Fruit fly (Drosophila melanogaster) whole organism, embryonic: ENCODE results near the gene CG10353.
A peak's percentile ranks its signal among the peaks of the same experiment; 100 is the strongest.

ENCODE experiments used
- CG10462 ChIP-seq: fragments of 200-800 bp; sonication (Bioruptor generic); optimal IDR thresholded peaks from 2 replicates; lab custom pipeline; 2016; ENCODE audit warnings: missing biosample characterization, missing genetic modification characterization
- CG10565 ChIP-seq: fragments of 200-800 bp; sonication (Bioruptor generic); optimal IDR thresholded peaks from 3 replicates; lab custom pipeline; 2016; ENCODE audit warnings: missing biosample characterization, mild to moderate bottlenecking, missing genetic modification characterization
- CG10959 ChIP-seq: fragments of 200-800 bp; sonication (Bioruptor generic); IDR thresholded peaks from 2 replicates; pipeline ENCODE4 v1.3.6; 2022; ENCODE audit warnings: missing biosample characterization, missing genetic modification characterization
- CG10979 ChIP-seq: fragments of 200-800 bp; sonication (Bioruptor generic); optimal IDR thresholded peaks from 2 replicates; lab custom pipeline; 2018; ENCODE audit warnings: missing biosample characterization, mild to moderate bottlenecking, missing genetic modification characterization, moderate library complexity
- CG11247 ChIP-seq: fragments of 200-800 bp; sonication (Bioruptor generic); IDR thresholded peaks from 2 replicates; pipeline ENCODE4 v1.3.6; 2022; ENCODE audit warnings: missing biosample characterization, missing genetic modification characterization
- CG11504 ChIP-seq: fragments of 200-800 bp; sonication (Bioruptor generic); optimal IDR thresholded peaks from 3 replicates; lab custom pipeline; 2019; ENCODE audit warnings: missing biosample characterization, mild to moderate bottlenecking, missing genetic modification characterization, moderate library complexity
- CG11695 ChIP-seq: fragments of 200-800 bp; sonication (Bioruptor generic); IDR thresholded peaks from 3 replicates; pipeline ENCODE4 v1.3.6; 2022; ENCODE audit warnings: missing biosample characterization, missing genetic modification characterization
- CG11696 ChIP-seq: fragments of 200-800 bp; sonication (Bioruptor generic); IDR thresholded peaks from 2 replicates; pipeline ENCODE4 v1.3.6; 2022; ENCODE audit warnings: missing biosample characterization, missing genetic modification characterization
- CG14710 ChIP-seq: fragments of 200-800 bp; sonication (Bioruptor generic); optimal IDR thresholded peaks from 3 replicates; lab custom pipeline; 2019; ENCODE audit warnings: missing biosample characterization, mild to moderate bottlenecking, missing genetic modification characterization, moderate library complexity
- CG15073 ChIP-seq: fragments of 200-800 bp; sonication (Bioruptor generic); optimal IDR thresholded peaks from 2 replicates; lab custom pipeline; 2016; ENCODE audit warnings: missing biosample characterization, missing genetic modification characterization
- CG15696 ChIP-seq: fragments of 200-800 bp; sonication (Bioruptor generic); optimal IDR thresholded peaks from 2 replicates; lab custom pipeline; 2019; ENCODE audit warnings: missing biosample characterization, mild to moderate bottlenecking, missing genetic modification characterization, moderate library complexity
- CG17186 ChIP-seq: fragments of 200-800 bp; sonication (Bioruptor generic); optimal IDR thresholded peaks from 3 replicates; lab custom pipeline; 2017; ENCODE audit warnings: missing biosample characterization, missing genetic modification reagents, missing genetic modification characterization
- CG18599 ChIP-seq: fragments of 200-800 bp; sonication (Bioruptor generic); optimal IDR thresholded peaks from 3 replicates; lab custom pipeline; 2017; ENCODE audit warnings: missing biosample characterization, missing genetic modification characterization, mild to moderate bottlenecking, moderate library complexity, missing genetic modification reagents
- CG2889 ChIP-seq: fragments of 200-800 bp; sonication (Bioruptor generic); IDR thresholded peaks from 3 replicates; pipeline ENCODE4 v1.3.6; 2022; ENCODE audit warnings: missing biosample characterization, missing genetic modification characterization
- CG34376 ChIP-seq: fragments of 200-800 bp; sonication (Bioruptor generic); optimal IDR thresholded peaks from 2 replicates; lab custom pipeline; 2018; ENCODE audit warnings: missing biosample characterization, mild to moderate bottlenecking, missing genetic modification characterization
- CG3847 ChIP-seq: fragments of 200-800 bp; sonication (Bioruptor generic); IDR thresholded peaks from 2 replicates; pipeline ENCODE4 v1.3.6; 2022; ENCODE audit warnings: missing biosample characterization, missing genetic modification characterization
- CG4404 ChIP-seq: fragments of 200-800 bp; sonication (Bioruptor generic); IDR thresholded peaks from 2 replicates; pipeline ENCODE4 v1.3.6; 2022; ENCODE audit warnings: missing biosample characterization, missing genetic modification characterization
- CG4424 ChIP-seq: fragments of 200-800 bp; sonication (Bioruptor generic); optimal IDR thresholded peaks from 3 replicates; lab custom pipeline; 2016; ENCODE audit warnings: missing biosample characterization, missing genetic modification characterization
- CG4730 ChIP-seq: fragments of 200-800 bp; sonication (Bioruptor generic); IDR thresholded peaks from 2 replicates; pipeline ENCODE4 v1.3.6; 2022; ENCODE audit warnings: missing biosample characterization, missing genetic modification characterization
- CG6254 ChIP-seq: fragments of 200-800 bp; sonication (Bioruptor generic); optimal IDR thresholded peaks from 3 replicates; lab custom pipeline; 2017; ENCODE audit warnings: mild to moderate bottlenecking, missing biosample characterization, missing genetic modification reagents, missing genetic modification characterization
- CG7556 ChIP-seq: fragments of 200-800 bp; sonication (Bioruptor generic); optimal IDR thresholded peaks from 2 replicates; lab custom pipeline; 2017; ENCODE audit warnings: missing biosample characterization, mild to moderate bottlenecking, missing genetic modification characterization
- CG7928 ChIP-seq: fragments of 200-800 bp; sonication (Bioruptor generic); optimal IDR thresholded peaks from 2 replicates; lab custom pipeline; 2017; ENCODE audit warnings: missing biosample characterization, mild to moderate bottlenecking, missing genetic modification characterization
- Camta ChIP-seq: fragments of 200-800 bp; sonication (Bioruptor generic); optimal IDR thresholded peaks from 2 replicates; lab custom pipeline; 2016; ENCODE audit warnings: missing biosample characterization, missing genetic modification characterization
- CrebB ChIP-seq: fragments of 200-800 bp; sonication (Bioruptor generic); optimal IDR thresholded peaks from 3 replicates; lab custom pipeline; 2018; ENCODE audit warnings: missing biosample characterization, mild to moderate bottlenecking, missing genetic modification characterization
- D19B ChIP-seq: fragments of 200-800 bp; sonication (Bioruptor generic); optimal IDR thresholded peaks from 2 replicates; lab custom pipeline; 2017; ENCODE audit warnings: missing biosample characterization, mild to moderate bottlenecking, missing genetic modification characterization
- Dad ChIP-seq: fragments of 200-800 bp; sonication (Bioruptor generic); optimal IDR thresholded peaks from 3 replicates; lab custom pipeline; 2016; ENCODE audit warnings: missing biosample characterization, missing genetic modification characterization
- Ets65A ChIP-seq: fragments of 200-800 bp; sonication (Bioruptor generic); peaks from one replicate; lab custom pipeline; 2016; ENCODE audit warnings: missing biosample characterization, missing genetic modification characterization
- Gug ChIP-seq: fragments of 200-800 bp; sonication (Bioruptor generic); IDR thresholded peaks from 4 replicates; pipeline ENCODE4 v1.3.6; 2022; ENCODE audit warnings: missing biosample characterization, missing genetic modification characterization
- HmgZ ChIP-seq: fragments of 200-800 bp; sonication (Bioruptor generic); optimal IDR thresholded peaks from 2 replicates; lab custom pipeline; 2018; ENCODE audit warnings: missing biosample characterization, mild to moderate bottlenecking, missing genetic modification characterization
- NFAT ChIP-seq: fragments of 200-800 bp; sonication (Bioruptor generic); IDR thresholded peaks from 2 replicates; pipeline ENCODE4 v1.3.6; 2022; ENCODE audit warnings: missing biosample characterization, missing genetic modification characterization
- NK7.1 ChIP-seq: fragments of 200-800 bp; sonication (Bioruptor generic); optimal IDR thresholded peaks from 3 replicates; lab custom pipeline; 2016; ENCODE audit warnings: missing biosample characterization, missing genetic modification characterization
- Rx ChIP-seq: fragments of 200-800 bp; sonication (Bioruptor generic); IDR thresholded peaks from 2 replicates; pipeline ENCODE4 v1.3.6; 2022; ENCODE audit warnings: missing biosample characterization, missing genetic modification characterization
- Sox102F ChIP-seq: fragments of 200-800 bp; sonication (Bioruptor generic); optimal IDR thresholded peaks from 2 replicates; lab custom pipeline; 2018; ENCODE audit warnings: missing biosample characterization, mild to moderate bottlenecking, missing genetic modification characterization, moderate library complexity
- Ssrp ChIP-seq: fragments of 200-800 bp; sonication (Bioruptor generic); optimal IDR thresholded peaks from 2 replicates; lab custom pipeline; 2018; ENCODE audit warnings: missing biosample characterization, mild to moderate bottlenecking, missing genetic modification characterization, moderate library complexity
- Taf1 ChIP-seq: fragments of 200-800 bp; sonication (Bioruptor generic); IDR thresholded peaks from 2 replicates; pipeline ENCODE4 v1.3.6; 2022; ENCODE audit warnings: missing biosample characterization, missing genetic modification characterization
- az2 ChIP-seq: fragments of 200-800 bp; sonication (Bioruptor generic); optimal IDR thresholded peaks from 3 replicates; lab custom pipeline; 2016; ENCODE audit warnings: missing biosample characterization, missing genetic modification characterization
- cad ChIP-seq: fragments of >200 bp; optimal IDR thresholded peaks from 2 replicates; lab custom pipeline; 2017; ENCODE audit warnings: missing biosample characterization, missing genetic modification characterization
- chinmo ChIP-seq: fragments of 200-800 bp; sonication (Bioruptor generic); IDR thresholded peaks from 4 replicates; pipeline ENCODE4 v1.3.6; 2022; ENCODE audit warnings: missing biosample characterization, missing genetic modification characterization; ENCODE audit not compliant: partially characterized antibody
- croc ChIP-seq: fragments of 200-800 bp; sonication (Bioruptor generic); conservative IDR thresholded peaks from 3 replicates; pipeline ENCODE4 v1.3.6; 2022; ENCODE audit warnings: missing biosample characterization, missing genetic modification characterization
- dan ChIP-seq: fragments of 200-800 bp; sonication (Bioruptor generic); IDR thresholded peaks from 2 replicates; pipeline ENCODE4 v1.3.6; 2022; ENCODE audit warnings: missing biosample characterization, missing genetic modification characterization
- dati ChIP-seq: fragments of 200-800 bp; sonication (Bioruptor generic); IDR thresholded peaks from 2 replicates; pipeline ENCODE4 v1.3.6; 2022; ENCODE audit warnings: missing biosample characterization, missing genetic modification characterization
- dysf ChIP-seq: fragments of 200-800 bp; sonication (Bioruptor generic); IDR thresholded peaks from 3 replicates; pipeline ENCODE4 v1.3.6; 2022; ENCODE audit warnings: missing biosample characterization, missing genetic modification characterization
- h ChIP-seq: fragments of >200 bp; optimal IDR thresholded peaks from 2 replicates; lab custom pipeline; 2017
- ham ChIP-seq: fragments of 200-800 bp; sonication (Bioruptor generic); IDR thresholded peaks from 2 replicates; pipeline ENCODE4 v1.3.6; 2022; ENCODE audit warnings: missing biosample characterization, missing genetic modification characterization
- hth ChIP-seq: fragments of >200 bp; optimal IDR thresholded peaks from 2 replicates; lab custom pipeline; 2017; ENCODE audit warnings: inconsistent platforms
- insv ChIP-seq, 2 experiments: fragments of 200-800 bp; sonication (Bioruptor generic); optimal IDR thresholded peaks; 3 replicates each; lab custom pipeline; 2016 to 2018; ENCODE audit warnings: missing biosample characterization in 2 of 2, missing genetic modification characterization in 2 of 2
- p53 ChIP-seq: fragments of 200-800 bp; sonication (Bioruptor generic); optimal IDR thresholded peaks from 2 replicates; lab custom pipeline; 2016; ENCODE audit warnings: missing biosample characterization, missing genetic modification characterization
- psq ChIP-seq: fragments of 200-800 bp; sonication (Bioruptor generic); optimal IDR thresholded peaks from 2 replicates; lab custom pipeline; 2017; ENCODE audit warnings: missing biosample characterization, missing genetic modification characterization
- sna ChIP-seq: fragments of 200-800 bp; sonication (Bioruptor generic); IDR thresholded peaks from 2 replicates; pipeline ENCODE4 v1.3.6; 2022; ENCODE audit warnings: missing biosample characterization, missing genetic modification characterization; ENCODE audit not compliant: partially characterized antibody
- sob ChIP-seq: fragments of 200-800 bp; sonication (Bioruptor generic); IDR thresholded peaks from 2 replicates; pipeline ENCODE4 v1.3.6; 2022; ENCODE audit warnings: missing biosample characterization, missing genetic modification characterization
- stwl ChIP-seq: fragments of 200-800 bp; sonication (Bioruptor generic); optimal IDR thresholded peaks from 3 replicates; lab custom pipeline; 2018; ENCODE audit warnings: missing biosample characterization, mild to moderate bottlenecking, missing genetic modification characterization, moderate library complexity
- tna ChIP-seq: fragments of 200-800 bp; sonication (Bioruptor generic); IDR thresholded peaks from 2 replicates; pipeline ENCODE4 v1.3.6; 2022; ENCODE audit warnings: missing biosample characterization, missing genetic modification characterization; ENCODE audit not compliant: partially characterized antibody

Gene CG10353

dm6 chrX:11841702-11842378 lies 45.1 kb downstream of the CG10353 start (continued):
- TF ChIP-seq CG2889 (GFP tag; lab: Robert Waterston, UW) (no peak), cad (GFP tag; lab: Kevin White, UChicago) (no peak), CG11504 (tag; lab: Kevin White, UChicago) (peak; percentile 68), dan (GFP tag; lab: Robert Waterston, UW) (no peak), Ets65A (GFP tag; lab: Kevin White, UChicago) (no peak), sna (GFP tag; lab: Robert Waterston, UW) (no peak), CG11695 (no peak), CG15073 (GFP tag; lab: Kevin White, UChicago) (no peak), Camta (no peak), ham (GFP tag; lab: Robert Waterston, UW) (no peak), dysf (GFP tag; lab: Robert Waterston, UW) (no peak), az2 (no peak), CG7556 (peak; percentile 15), CG7928 (GFP tag; lab: Kevin White, UChicago) (no peak), tna (GFP tag; lab: Robert Waterston, UW) (no peak), CG11696 (GFP tag; lab: Robert Waterston, UW) (no peak), CG11247 (GFP tag; lab: Robert Waterston, UW) (no peak), CG6254 (GFP tag; lab: Kevin White, UChicago) (no peak), croc (GFP tag; lab: Robert Waterston, UW) (no peak), CG10462 (GFP tag; lab: Kevin White, UChicago) (no peak), Dad (GFP tag; lab: Kevin White, UChicago) (no peak), CG34376 (GFP tag; lab: Kevin White, UChicago) (no peak), CG17186 (GFP tag; lab: Kevin White, UChicago) (no peak), NFAT (GFP tag; lab: Robert Waterston, UW) (no peak), CG10565 (GFP tag; lab: Kevin White, UChicago) (no peak), CG4730 (GFP tag; lab: Robert Waterston, UW) (no peak), HmgZ (tag; lab: Kevin White, UChicago) (no peak), CG3847 (GFP tag; lab: Robert Waterston, UW) (no peak), dati (GFP tag; lab: Robert Waterston, UW) (no peak), Gug (no peak), hth (lab: Kevin White, UChicago) (no peak), CG10979 (tag; lab: Kevin White, UChicago) (peak; percentile 13), Rx (GFP tag; lab: Robert Waterston, UW) (no peak), h (lab: Kevin White, UChicago) (no peak), CG14710 (tag; lab: Kevin White, UChicago) (no peak), sob (no peak), stwl (tag; lab: Kevin White, UChicago) (no peak), chinmo (GFP tag; lab: Robert Waterston, UW) (no peak), CrebB (tag; lab: Kevin White, UChicago) (no peak), CG15696 (no peak), CG4404 (GFP tag; lab: Robert Waterston, UW) (no peak), CG4424 (peak; percentile 2), D19B (GFP tag; lab: Kevin White, UChicago) (no peak), Taf1 (no peak), Ssrp (tag; lab: Kevin White, UChicago) (peak; percentile 18), CG10959 (no peak), CG18599 (GFP tag; lab: Kevin White, UChicago) (no peak), Sox102F (GFP tag; lab: Kevin White, UChicago) (peak; percentile 70), NK7.1 (GFP tag; lab: Kevin White, UChicago) (no peak), insv (GFP tag; optimal IDR thresholded peaks at IDR 0.05; lab: Kevin White, UChicago) (no peak), psq (GFP tag; lab: Kevin White, UChicago) (no peak), p53 (GFP tag; lab: Kevin White, UChicago) (no peak)
